Worm (Caenorhabditis elegans) whole organism, young adult: ENCODE results near the gene C56G2.5.

Source experiments
- him-1 ChIP-seq: sonication (generic microtip); optimal IDR thresholded peaks from 2 replicates; lab custom pipeline; 2016; ENCODE audit warnings: missing genotype, missing genetic modification reagents, missing genetic modification characterization, missing compliant biosample characterization
- let-526 ChIP-seq: fragments of 200-800 bp; sonication (Bioruptor generic); IDR thresholded peaks from 2 replicates; pipeline ENCODE4 v1.3.6; 2022; ENCODE audit warnings: missing genetic modification reagents, missing genetic modification characterization, missing compliant biosample characterization

DNA sequence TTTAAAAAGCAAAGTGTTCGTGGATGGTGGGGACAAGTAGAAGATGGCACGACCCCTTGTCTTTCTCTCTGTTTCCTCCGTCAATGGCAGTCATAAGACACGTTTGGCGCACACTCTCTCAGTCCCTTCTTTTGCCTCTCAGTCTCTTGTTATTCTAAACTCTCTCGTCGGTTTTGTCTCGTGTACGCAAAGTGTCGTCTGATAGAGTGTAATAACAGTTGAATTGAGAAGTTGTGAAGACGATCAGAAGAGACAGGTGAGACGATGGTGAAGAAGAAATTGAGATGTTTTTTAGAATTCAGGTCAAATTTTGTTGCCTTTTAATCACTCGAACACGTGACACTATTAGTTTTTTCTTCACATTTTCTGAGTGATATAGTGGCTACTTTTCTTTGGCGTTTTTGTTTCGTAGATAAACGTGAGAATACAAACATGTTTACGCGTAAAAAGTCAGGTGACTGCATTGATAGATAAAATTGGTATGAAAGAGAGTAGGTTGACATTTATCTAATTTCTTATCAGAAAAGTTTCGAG lies 20.9 kb downstream of the C56G2.5 start, which contains the start of gene F47D12.9:
- TF ChIP-seq let-526 (GFP tag; lab: Robert Waterston, UW), result no peak
- no peak for TF ChIP-seq him-1 (tag; lab: Kevin White, UChicago)
